Worm (Caenorhabditis elegans) whole organism, mixed stage, embryonic: ENCODE data around the gene oac-5.

Experiments
- M03D4.4 ChIP-seq: sonication (generic microtip); optimal IDR thresholded peaks from 2 replicates; lab custom pipeline; 2017; ENCODE audit warnings: mild to moderate bottlenecking, missing genetic modification characterization, missing compliant biosample characterization
- bed-3 ChIP-seq: fragments of 200-800 bp; sonication (Bioruptor generic); optimal IDR thresholded peaks from 3 replicates; lab custom pipeline; 2018; ENCODE audit warnings: mild to moderate bottlenecking, missing genetic modification characterization, moderate library complexity, missing compliant biosample characterization
- ceh-39 ChIP-seq: fragments of 150-350 bp; optimal IDR thresholded peaks from 2 replicates; lab custom pipeline; 2014; ENCODE audit warnings: missing biosample characterization, missing genetic modification characterization
- ceh-43 ChIP-seq: fragments of 200-800 bp; sonication (Bioruptor generic); optimal IDR thresholded peaks from 2 replicates; lab custom pipeline; 2018; ENCODE audit warnings: mild to moderate bottlenecking, missing genetic modification characterization, moderate library complexity, missing compliant biosample characterization
- ceh-83 ChIP-seq: fragments of 200-800 bp; sonication (Bioruptor generic); optimal IDR thresholded peaks from 2 replicates; lab custom pipeline; 2018; ENCODE audit warnings: mild to moderate bottlenecking, missing genetic modification characterization, missing compliant biosample characterization
- ces-1 ChIP-seq: fragments of 150-350 bp; optimal IDR thresholded peaks from 2 replicates; lab custom pipeline; 2014; ENCODE audit warnings: missing biosample characterization, missing genetic modification reagents, missing genetic modification characterization
- cnd-1 ChIP-seq: fragments of 200-800 bp; sonication (Bioruptor generic); optimal IDR thresholded peaks from 2 replicates; lab custom pipeline; 2018; ENCODE audit warnings: mild to moderate bottlenecking, missing genetic modification characterization, missing compliant biosample characterization
- drap-1 ChIP-seq: fragments of 200-800 bp; sonication (Bioruptor generic); optimal IDR thresholded peaks from 3 replicates; lab custom pipeline; 2018; ENCODE audit warnings: mild to moderate bottlenecking, missing genetic modification characterization, missing compliant biosample characterization
- elt-1 ChIP-seq: sonication (generic microtip); optimal IDR thresholded peaks from 2 replicates; lab custom pipeline; 2017; ENCODE audit warnings: missing genetic modification characterization, mild to moderate bottlenecking, missing compliant biosample characterization, antibody characterized with exemption, moderate library complexity, borderline replicate concordance; ENCODE audit not compliant: insufficient read depth
- elt-3 ChIP-seq: fragments of 150-350 bp; optimal IDR thresholded peaks from 2 replicates; lab custom pipeline; 2014; ENCODE audit warnings: missing biosample characterization, missing genetic modification characterization
- ham-2 ChIP-seq: fragments of 200-800 bp; sonication (Bioruptor generic); optimal IDR thresholded peaks from 2 replicates; lab custom pipeline; 2018; ENCODE audit warnings: mild to moderate bottlenecking, missing genetic modification characterization, missing compliant biosample characterization
- hlh-1 ChIP-seq: fragments of 150-350 bp; optimal IDR thresholded peaks from 2 replicates; lab custom pipeline; 2014; ENCODE audit warnings: missing biosample characterization, missing genetic modification reagents, missing genetic modification characterization
- lsy-2 ChIP-seq: fragments of 150-350 bp; optimal IDR thresholded peaks from 2 replicates; lab custom pipeline; 2014; ENCODE audit warnings: missing biosample characterization, missing genetic modification characterization
- mab-5 ChIP-seq: fragments of 150-350 bp; optimal IDR thresholded peaks from 2 replicates; lab custom pipeline; 2014; ENCODE audit warnings: missing biosample characterization, missing genetic modification characterization
- mep-1 ChIP-seq: fragments of 150-350 bp; optimal IDR thresholded peaks from 2 replicates; lab custom pipeline; 2017; ENCODE audit warnings: missing biosample characterization, missing genetic modification reagents, missing genetic modification characterization, inconsistent platforms
- mls-2 ChIP-seq: sonication (generic microtip); optimal IDR thresholded peaks from 2 replicates; lab custom pipeline; 2016; ENCODE audit warnings: mild to moderate bottlenecking, missing genetic modification characterization, moderate library complexity, missing compliant biosample characterization
- nhr-12 ChIP-seq: fragments of 150-350 bp; optimal IDR thresholded peaks from 2 replicates; lab custom pipeline; 2014; ENCODE audit warnings: missing biosample characterization, missing genetic modification characterization
- nhr-2 ChIP-seq: fragments of 150-350 bp; optimal IDR thresholded peaks from 2 replicates; lab custom pipeline; 2014; ENCODE audit warnings: missing biosample characterization, missing genetic modification characterization
- nhr-28 ChIP-seq: fragments of 150-350 bp; optimal IDR thresholded peaks from 2 replicates; lab custom pipeline; 2014; ENCODE audit warnings: missing biosample characterization, missing genetic modification characterization
- nhr-76 ChIP-seq: sonication (generic microtip); optimal IDR thresholded peaks from 2 replicates; lab custom pipeline; 2017; ENCODE audit warnings: missing biosample characterization, missing genetic modification characterization
- pha-4 ChIP-seq: fragments of 150-350 bp; optimal IDR thresholded peaks from 2 replicates; lab custom pipeline; 2018; ENCODE audit warnings: missing biosample characterization, missing genetic modification reagents, missing genetic modification characterization
- sem-2 ChIP-seq: fragments of 200-800 bp; sonication (Bioruptor generic); optimal IDR thresholded peaks from 2 replicates; lab custom pipeline; 2018; ENCODE audit warnings: mild to moderate bottlenecking, missing genetic modification characterization, missing compliant biosample characterization
- snpc-4 ChIP-seq: fragments of 150-350 bp; optimal IDR thresholded peaks from 2 replicates; lab custom pipeline; 2014; ENCODE audit warnings: missing biosample characterization, missing genetic modification characterization
- sptf-1 ChIP-seq: sonication (generic microtip); optimal IDR thresholded peaks from 2 replicates; lab custom pipeline; 2017; ENCODE audit warnings: mild to moderate bottlenecking, missing genetic modification characterization, moderate library complexity, missing compliant biosample characterization
- unc-120 ChIP-seq: sonication (generic microtip); optimal IDR thresholded peaks from 2 replicates; lab custom pipeline; 2017; ENCODE audit warnings: missing genetic modification characterization, missing compliant biosample characterization; ENCODE audit not compliant: poor library complexity, severe bottlenecking
- unc-39 ChIP-seq: fragments of 150-350 bp; optimal IDR thresholded peaks from 2 replicates; lab custom pipeline; 2014; ENCODE audit warnings: missing biosample characterization, missing genetic modification characterization
- unc-62 ChIP-seq: fragments of 150-350 bp; optimal IDR thresholded peaks from 2 replicates; lab custom pipeline; 2014; ENCODE audit warnings: missing biosample characterization, missing genetic modification reagents, missing genetic modification characterization
- zip-8 ChIP-seq: fragments of 150-350 bp; optimal IDR thresholded peaks from 2 replicates; lab custom pipeline; 2014; ENCODE audit warnings: missing biosample characterization, missing genetic modification characterization
- ztf-11 ChIP-seq: fragments of 150-350 bp; optimal IDR thresholded peaks from 2 replicates; lab custom pipeline; 2014; ENCODE audit warnings: missing biosample characterization, missing genetic modification characterization

The oac-5 gene

DNA sequence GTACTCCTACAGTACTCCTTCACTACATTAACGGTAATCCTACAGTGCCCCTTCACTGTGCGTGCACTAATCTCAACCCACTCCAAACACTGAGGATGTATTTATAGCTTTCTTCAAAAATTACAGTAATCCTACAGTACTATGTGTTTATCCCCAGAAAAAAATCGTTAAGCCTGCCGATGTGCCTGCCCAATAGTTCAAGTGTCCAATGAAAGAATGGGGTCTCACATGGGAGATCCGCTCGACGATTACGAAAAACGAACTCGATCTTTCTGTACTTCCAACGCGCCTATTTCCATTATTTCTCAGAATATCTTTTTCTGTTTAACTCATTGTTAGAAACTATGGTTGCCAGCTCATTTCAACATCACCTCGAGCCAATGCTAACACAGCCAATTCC is 34.4 kb upstream of the oac-5 start, which contains the start of gene nhr-218:
Gene nhr-218 (plus strand): TSS at position 301 of the 400 bp plus-strand sequence.
- no peak for TF ChIP-seq hlh-1 (tag; lab: Kevin White, UChicago)

DNA sequence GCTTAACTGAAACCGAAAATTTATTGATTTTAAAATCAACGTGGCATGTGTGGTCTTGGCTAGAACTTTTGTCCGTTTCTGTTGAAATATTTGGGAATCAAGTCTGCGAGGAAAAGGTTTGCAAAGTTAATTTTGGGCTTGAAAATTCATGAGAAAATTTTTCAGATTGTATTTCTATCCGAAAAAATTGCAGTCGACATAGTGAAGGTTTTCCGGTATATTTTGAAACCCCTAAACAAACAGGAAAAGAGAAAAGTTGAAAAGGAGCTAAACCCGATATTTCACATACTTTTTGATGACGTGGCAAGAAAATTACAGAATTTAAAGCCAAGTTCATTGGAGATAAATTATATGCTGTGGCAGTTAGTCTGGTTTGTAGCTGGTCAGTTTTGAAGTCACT is 32.8 kb upstream of the oac-5 start, which contains the start of gene nhr-127:
Gene nhr-127 (plus strand): TSS at position 301 of the 400 bp plus-strand sequence.
- TF ChIP-seq pha-4 (no peak), elt-3 (tag; lab: Kevin White, UChicago) (no peak), zip-8 (no peak), nhr-76 (tag; lab: Kevin White, UChicago) (no peak), ceh-39 (tag; lab: Kevin White, UChicago) (no peak), ztf-11 (no peak)
- TF ChIP-seq, all 35 proteins: peak for 0

DNA sequence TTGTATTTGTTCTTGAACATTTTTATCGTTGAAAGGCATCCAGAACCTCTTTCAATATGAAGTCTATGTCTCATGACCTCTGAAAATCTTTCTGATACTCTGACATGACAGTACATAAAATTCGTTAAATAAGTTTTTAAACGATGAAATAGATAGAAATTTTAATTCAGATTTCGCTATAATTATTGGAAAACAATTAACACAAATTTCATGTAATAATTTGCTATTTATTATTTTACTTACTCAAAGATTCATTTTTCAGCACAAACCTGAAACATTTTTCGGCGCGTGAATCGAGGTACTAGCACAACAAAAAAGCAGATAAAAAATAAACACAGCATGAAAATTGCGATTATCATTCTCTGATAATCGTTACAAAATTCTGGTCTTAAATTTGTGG is 26.0 kb upstream of the oac-5 start, which contains the start of gene T13F3.4:
Gene T13F3.4 (minus strand): TSS at position 101 of the 400 bp plus-strand sequence.
- no peak for TF ChIP-seq lsy-2 (tag; lab: Kevin White, UChicago)
- TF ChIP-seq nhr-28: no peak

DNA sequence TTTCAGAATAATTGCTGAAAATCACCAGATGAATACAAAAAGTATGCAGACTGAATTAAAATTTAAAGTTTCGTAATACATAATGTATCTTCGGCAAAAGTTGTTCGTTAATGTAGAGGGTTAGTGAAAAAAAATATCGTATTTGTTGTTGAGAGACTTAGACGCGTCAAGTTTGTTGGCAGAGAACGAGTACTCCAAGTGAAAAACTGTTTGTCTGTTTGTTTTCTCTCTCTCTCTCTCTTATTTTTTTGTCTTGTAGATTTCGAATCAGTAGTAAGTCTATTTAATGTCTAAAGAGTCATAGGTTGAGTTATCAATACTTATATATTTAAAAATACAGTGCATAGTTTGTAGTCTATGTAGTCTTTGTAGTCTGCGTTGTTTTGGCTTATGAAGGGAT is 23.0 kb upstream of the oac-5 start, which contains the start of the genes fbxa-2 and T13F3.8:
Gene fbxa-2 (minus strand): TSS at position 101 of the 400 bp plus-strand sequence.
Gene T13F3.8 (plus strand): TSS at position 245 of the 400 bp plus-strand sequence.
- no peak for TF ChIP-seq drap-1 (GFP tag; lab: Kevin White, UChicago)

DNA sequence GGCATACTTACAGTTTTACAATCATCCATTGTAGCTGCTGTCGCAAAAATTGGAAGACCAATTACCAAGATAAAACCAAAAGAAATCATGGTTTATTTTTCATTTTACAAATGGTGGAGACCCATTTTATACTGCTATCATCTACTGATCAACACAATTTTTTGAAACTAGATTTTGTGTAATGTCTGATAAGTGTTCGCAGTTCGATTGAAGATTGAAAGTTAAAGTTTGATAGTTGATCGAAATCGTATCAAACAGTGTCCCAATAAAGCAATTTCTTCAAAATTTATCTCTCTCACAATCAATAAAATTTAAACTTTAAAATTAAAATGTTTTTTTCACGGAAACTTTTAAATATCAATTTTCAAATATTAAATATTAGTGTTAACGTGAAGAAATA is 21.4 kb upstream of the oac-5 start, which contains the start of gene T13F3.6:
Gene T13F3.6 (minus strand): TSS at position 101 of the 400 bp plus-strand sequence.
- no peak for TF ChIP-seq drap-1 (GFP tag; lab: Kevin White, UChicago)
- no peak for TF ChIP-seq ceh-39 (tag; lab: Kevin White, UChicago)
- TF ChIP-seq ces-1 (GFP tag; lab: Kevin White, UChicago): no peak
- no peak for TF ChIP-seq mab-5 (tag; lab: Kevin White, UChicago)
- TF ChIP-seq sem-2 (GFP tag; lab: Kevin White, UChicago): no peak
- no peak for TF ChIP-seq zip-8
- no peak for TF ChIP-seq cnd-1 (tag; lab: Kevin White, UChicago)
- no peak for TF ChIP-seq unc-120
- no peak for TF ChIP-seq hlh-1 (tag; lab: Kevin White, UChicago)
- TF ChIP-seq sptf-1: no peak
- no peak for TF ChIP-seq ceh-83
- TF ChIP-seq nhr-2: no peak
- TF ChIP-seq lsy-2 (tag; lab: Kevin White, UChicago): no peak
- no peak for TF ChIP-seq unc-62 (GFP tag; lab: Kevin White, UChicago)
- TF ChIP-seq elt-1: no peak
- no peak for TF ChIP-seq nhr-28
- TF ChIP-seq elt-3 (tag; lab: Kevin White, UChicago): no peak
- no peak for TF ChIP-seq M03D4.4 (tag; lab: Kevin White, UChicago)

DNA sequence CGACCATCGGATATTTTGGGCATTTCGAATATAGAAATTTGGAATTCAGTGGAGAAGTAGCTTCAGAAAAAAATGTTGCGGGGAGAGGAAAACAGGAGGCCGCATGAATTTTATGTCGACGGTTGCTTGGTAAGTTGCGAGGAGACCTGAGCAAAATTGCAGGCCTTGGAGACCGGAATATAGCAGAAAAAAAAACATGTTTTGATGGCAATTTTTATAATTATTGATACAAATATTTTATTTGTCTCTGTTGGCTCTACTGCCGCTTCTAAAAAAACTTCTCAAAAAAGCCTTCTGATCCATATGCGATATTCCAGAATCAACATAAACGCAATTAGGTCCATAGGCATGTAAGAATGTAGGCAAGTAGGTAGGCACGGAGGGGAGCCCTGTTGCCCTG is 17.2 kb upstream of the oac-5 start, which contains the start of gene pacl-1:
Gene pacl-1 (minus strand): TSS at position 101 of the 400 bp plus-strand sequence.
- TF ChIP-seq unc-39 (tag; lab: Kevin White, UChicago): no peak
- no peak for TF ChIP-seq unc-120
- no peak for TF ChIP-seq mep-1 (tag; lab: Kevin White, UChicago)
- TF ChIP-seq cnd-1 (tag; lab: Kevin White, UChicago): no peak
- TF ChIP-seq unc-62 (GFP tag; lab: Kevin White, UChicago): no peak
- no peak for TF ChIP-seq lsy-2 (tag; lab: Kevin White, UChicago)
- TF ChIP-seq snpc-4 (tag; lab: Kevin White, UChicago): no peak
- TF ChIP-seq mab-5 (tag; lab: Kevin White, UChicago): no peak
- TF ChIP-seq nhr-2: no peak
- no peak for TF ChIP-seq nhr-12
- no peak for TF ChIP-seq sem-2 (GFP tag; lab: Kevin White, UChicago)
- TF ChIP-seq ces-1 (GFP tag; lab: Kevin White, UChicago): no peak
- no peak for TF ChIP-seq sptf-1
- TF ChIP-seq zip-8: no peak

DNA sequence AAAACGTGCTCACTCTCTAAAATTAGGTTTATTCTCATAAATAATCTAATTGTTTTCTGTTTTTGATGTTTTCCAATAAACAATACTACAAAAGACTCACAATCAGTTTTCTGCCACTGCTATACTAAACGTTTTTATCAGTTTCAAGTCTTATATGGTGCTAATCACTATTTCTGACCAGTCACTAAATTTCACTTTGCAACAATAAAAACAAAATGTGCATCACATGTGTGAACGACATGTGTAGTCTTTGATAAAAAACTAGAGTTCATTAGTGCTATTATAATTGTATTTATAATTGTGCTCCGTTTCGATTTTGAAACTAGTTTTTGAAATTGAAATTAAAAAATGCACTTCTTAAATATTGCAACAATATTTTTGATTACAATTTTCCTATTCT is 14.6 kb upstream of the oac-5 start, which contains the start of gene cyp-37B1:
Gene cyp-37B1 (plus strand): TSS at position 199 of the 400 bp plus-strand sequence.
- TF ChIP-seq mls-2 (tag; lab: Kevin White, UChicago) (no peak), zip-8 (no peak), M03D4.4 (tag; lab: Kevin White, UChicago) (no peak), ceh-43 (GFP tag; lab: Kevin White, UChicago) (no peak), nhr-76 (tag; lab: Kevin White, UChicago) (no peak), mab-5 (tag; lab: Kevin White, UChicago) (no peak), elt-1 (no peak), ham-2 (GFP tag; lab: Kevin White, UChicago) (no peak), unc-120 (no peak), bed-3 (no peak), drap-1 (GFP tag; lab: Kevin White, UChicago) (no peak), elt-3 (tag; lab: Kevin White, UChicago) (no peak)
